Worm (Caenorhabditis elegans): ENCODE results near the gene D1086.8.

Gene D1086.8

ce11 chrV:14064422-14064821, 29.5 kb upstream of the D1086.8 start, which contains the start of gene D1086.21:
D1086.21 (plus strand) TSS chrV:14064722.
- no peak for TF ChIP-seq fkh-10 (GFP tag; optimal IDR thresholded peaks at IDR 0.05)
- no peak for TF ChIP-seq pha-4 (GFP tag; IDR thresholded peaks at IDR 0.05)
- TF ChIP-seq pha-4 (tag; optimal IDR thresholded peaks at IDR 0.05), result no peak
- TF ChIP-seq aly-2 (tag; optimal IDR thresholded peaks at IDR 0.05), result no peak
- no peak for TF ChIP-seq tra-1 (GFP tag; IDR thresholded peaks at IDR 0.05)
- no peak for TF ChIP-seq hif-1 (tag; optimal IDR thresholded peaks at IDR 0.05)
- TF ChIP-seq mdt-29 (GFP tag; IDR thresholded peaks at IDR 0.05), result no peak
- TF ChIP-seq ztf-11 (tag; optimal IDR thresholded peaks at IDR 0.05), result no peak
- TF ChIP-seq nhr-237 (tag; optimal IDR thresholded peaks at IDR 0.05), result no peak
- TF ChIP-seq nhr-6 (tag; optimal IDR thresholded peaks at IDR 0.05), result no peak
- TF ChIP-seq ceh-28 (tag; optimal IDR thresholded peaks at IDR 0.05), result no peak
- no peak for TF ChIP-seq Y75B8A.6 (GFP tag; IDR thresholded peaks at IDR 0.05)

- no peak for TF ChIP-seq unc-39 (tag; optimal IDR thresholded peaks at IDR 0.05)
- TF ChIP-seq aha-1 (tag), result peak; percentile 92
Observed at ce11 chrV:14067816-14068296, 26.0 kb upstream of the D1086.8 start, which contains the start of gene D1086.17. D1086.17 (plus strand) TSS chrV:14067866.

ce11 chrV:14069899-14070298, 24.0 kb upstream of the D1086.8 start:
- TF ChIP-seq mxl-2 (GFP tag; conservative IDR thresholded peaks at IDR 0.05), result no peak
- no peak for TF ChIP-seq ceh-62 (tag; optimal IDR thresholded peaks at IDR 0.05)
- peak in 1 of 2 experiments; percentile 90 for TF ChIP-seq unc-62 (GFP tag; optimal IDR thresholded peaks at IDR 0.05 in 1 of 2)
- no peak for TF ChIP-seq unc-62 (tag; optimal IDR thresholded peaks at IDR 0.05)
- TF ChIP-seq jun-1 (tag; optimal IDR thresholded peaks at IDR 0.05), result no peak
- no peak for TF ChIP-seq mdt-29 (GFP tag; IDR thresholded peaks at IDR 0.05)
- no peak for TF ChIP-seq F26F4.8 (GFP tag; conservative IDR thresholded peaks at IDR 0.05)

ce11 chrV:14074160-14074559, 19.7 kb upstream of the D1086.8 start, which contains the start of gene D1086.11:
D1086.11 (plus strand) TSS chrV:14074460.
- TF ChIP-seq daf-12 (tag; optimal IDR thresholded peaks at IDR 0.05) (no peak), T20F7.1 (GFP tag; optimal IDR thresholded peaks at IDR 0.05) (no peak), zip-2 (tag; optimal IDR thresholded peaks at IDR 0.05) (no peak), Y105C5A.15 (GFP tag; IDR thresholded peaks at IDR 0.05) (no peak), ceh-28 (tag; optimal IDR thresholded peaks at IDR 0.05) (no peak), nhr-28 (tag; optimal IDR thresholded peaks at IDR 0.05) (no peak), nhr-11 (tag; optimal IDR thresholded peaks at IDR 0.05) (no peak), daf-8 (GFP tag; IDR thresholded peaks at IDR 0.05) (no peak), skn-1 (tag; optimal IDR thresholded peaks at IDR 0.05) (no peak), nhr-48 (tag; optimal IDR thresholded peaks at IDR 0.05) (no peak), dpl-1 (GFP tag; optimal IDR thresholded peaks at IDR 0.05) (no peak)

- TF ChIP-seq Y75B8A.6 (GFP tag; IDR thresholded peaks at IDR 0.05) (no peak), hlh-11 (tag; optimal IDR thresholded peaks at IDR 0.05) (no peak), sdz-12 (GFP tag; optimal IDR thresholded peaks at IDR 0.05) (no peak), ceh-62 (tag; optimal IDR thresholded peaks at IDR 0.05) (no peak), lin-13 (GFP tag; optimal IDR thresholded peaks at IDR 0.05) (no peak)
Observed at ce11 chrV:14079501-14079900, 14.4 kb upstream of the D1086.8 start, which contains the start of gene D1086.6. D1086.6 (plus strand) TSS chrV:14079801.

- TF ChIP-seq dve-1 (tag; optimal IDR thresholded peaks at IDR 0.05; ENCODE audit: insufficient read depth) (peak; percentile 38), Y75B8A.6 (GFP tag; IDR thresholded peaks at IDR 0.05) (no peak)
Observed at ce11 chrV:14082453-14082852, 11.5 kb upstream of the D1086.8 start, which contains the start of gene D1086.10. D1086.10 (plus strand) TSS chrV:14082753.
